Fruit fly (Drosophila melanogaster) whole organism, prepupa: ENCODE results near the gene CG8219.

ENCODE experiments used
- Blimp-1 ChIP-seq: fragments of 200-800 bp; sonication (Bioruptor generic); optimal IDR thresholded peaks from 3 replicates; lab custom pipeline; 2017; ENCODE audit warnings: missing biosample characterization, missing genetic modification characterization, mild to moderate bottlenecking, moderate library complexity, missing genetic modification reagents
- CG10669 ChIP-seq: fragments of 200-800 bp; sonication (Bioruptor generic); optimal IDR thresholded peaks from 3 replicates; lab custom pipeline; 2018; ENCODE audit warnings: missing biosample characterization, mild to moderate bottlenecking, missing genetic modification characterization, moderate library complexity
- CG11294 ChIP-seq: fragments of 200-800 bp; sonication (Bioruptor generic); IDR thresholded peaks from 2 replicates; pipeline ENCODE4 v1.3.6; 2022; ENCODE audit warnings: missing biosample characterization, missing genetic modification characterization
- CG11762 ChIP-seq: fragments of 200-800 bp; sonication (Bioruptor generic); optimal IDR thresholded peaks from 3 replicates; lab custom pipeline; 2016; ENCODE audit warnings: missing biosample characterization, missing genetic modification characterization; ENCODE audit not compliant: insufficient read depth
- CG11902 ChIP-seq: fragments of 200-800 bp; sonication (Bioruptor generic); optimal IDR thresholded peaks from 3 replicates; lab custom pipeline; 2016; ENCODE audit warnings: missing biosample characterization, missing genetic modification characterization
- CG15336 ChIP-seq: fragments of 200-800 bp; sonication (Bioruptor generic); IDR thresholded peaks from 2 replicates; pipeline ENCODE4 v1.3.6; 2022; ENCODE audit warnings: missing biosample characterization, missing genetic modification characterization
- CG1621 ChIP-seq: fragments of 200-800 bp; sonication (Bioruptor generic); optimal IDR thresholded peaks from 3 replicates; lab custom pipeline; 2018; ENCODE audit warnings: missing biosample characterization, mild to moderate bottlenecking, missing genetic modification characterization
- CG16779 ChIP-seq: fragments of 200-800 bp; sonication (Bioruptor generic); optimal IDR thresholded peaks from 3 replicates; lab custom pipeline; 2017; ENCODE audit warnings: missing biosample characterization, mild to moderate bottlenecking, missing genetic modification characterization
- CG3032 ChIP-seq: fragments of 200-800 bp; optimal IDR thresholded peaks from 2 replicates; lab custom pipeline; 2019; ENCODE audit warnings: missing biosample characterization, mild to moderate bottlenecking, missing genetic modification characterization, moderate library complexity
- CG31627 ChIP-seq: fragments of 200-800 bp; sonication (Bioruptor generic); optimal IDR thresholded peaks from 3 replicates; lab custom pipeline; 2016; ENCODE audit warnings: missing biosample characterization, missing genetic modification characterization
- CG32006 ChIP-seq: fragments of 200-800 bp; sonication (Bioruptor generic); optimal IDR thresholded peaks from 3 replicates; lab custom pipeline; 2017; ENCODE audit warnings: missing biosample characterization, mild to moderate bottlenecking, missing genetic modification characterization
- CG34406 ChIP-seq: fragments of 200-800 bp; sonication (Bioruptor generic); optimal IDR thresholded peaks from 3 replicates; lab custom pipeline; 2016; ENCODE audit warnings: missing biosample characterization, missing genetic modification characterization
- CG3919 ChIP-seq: fragments of 200-800 bp; sonication (Bioruptor generic); optimal IDR thresholded peaks from 3 replicates; lab custom pipeline; 2016; ENCODE audit warnings: missing biosample characterization, missing genetic modification characterization
- CG4318 ChIP-seq: fragments of 200-800 bp; sonication (Bioruptor generic); optimal IDR thresholded peaks from 3 replicates; lab custom pipeline; 2017; ENCODE audit warnings: missing biosample characterization, mild to moderate bottlenecking, missing genetic modification characterization
- CG6163 ChIP-seq: fragments of 200-800 bp; sonication (Bioruptor generic); IDR thresholded peaks from 3 replicates; pipeline ENCODE4 v1.3.6; 2022; ENCODE audit warnings: missing biosample characterization, missing genetic modification characterization
- CG6276 ChIP-seq: fragments of 200-800 bp; sonication (Bioruptor generic); optimal IDR thresholded peaks from 2 replicates; lab custom pipeline; 2017; ENCODE audit warnings: missing biosample characterization, mild to moderate bottlenecking, missing genetic modification characterization
- CG6792 ChIP-seq: fragments of 200-800 bp; sonication (Bioruptor generic); optimal IDR thresholded peaks from 3 replicates; lab custom pipeline; 2016; ENCODE audit warnings: missing biosample characterization, missing genetic modification characterization
- CG6854 ChIP-seq: fragments of 200-800 bp; sonication (Bioruptor generic); optimal IDR thresholded peaks from 2 replicates; lab custom pipeline; 2017; ENCODE audit warnings: missing biosample characterization, mild to moderate bottlenecking, missing genetic modification characterization
- CG7368 ChIP-seq: fragments of 200-800 bp; sonication (Bioruptor generic); optimal IDR thresholded peaks from 3 replicates; lab custom pipeline; 2016; ENCODE audit warnings: missing biosample characterization, missing genetic modification characterization
- CG8119 ChIP-seq: fragments of 200-800 bp; sonication (Bioruptor generic); IDR thresholded peaks from 3 replicates; pipeline ENCODE4 v1.3.6; 2022; ENCODE audit warnings: missing biosample characterization, missing genetic modification characterization
- CG8319 ChIP-seq: fragments of 200-800 bp; sonication (Bioruptor generic); optimal IDR thresholded peaks from 3 replicates; lab custom pipeline; 2016; ENCODE audit warnings: missing biosample characterization, missing genetic modification characterization
- CG8632 ChIP-seq: fragments of 200-800 bp; sonication (Bioruptor generic); optimal IDR thresholded peaks from 3 replicates; lab custom pipeline; 2016; ENCODE audit warnings: missing biosample characterization, missing genetic modification characterization
- CG9139 ChIP-seq: fragments of 200-800 bp; sonication (Bioruptor generic); optimal IDR thresholded peaks from 3 replicates; lab custom pipeline; 2017; ENCODE audit warnings: missing biosample characterization, mild to moderate bottlenecking, missing genetic modification characterization
- Eip75B ChIP-seq: fragments of 200-800 bp; sonication (Bioruptor generic); optimal IDR thresholded peaks from 3 replicates; lab custom pipeline; 2016; ENCODE audit warnings: missing biosample characterization, missing genetic modification characterization
- Eip93F ChIP-seq: fragments of 200-800 bp; sonication (Bioruptor generic); optimal IDR thresholded peaks from 2 replicates; lab custom pipeline; 2016; ENCODE audit warnings: missing biosample characterization, mild to moderate bottlenecking, missing genetic modification characterization
- Ets21C ChIP-seq: fragments of 200-800 bp; sonication (Bioruptor generic); optimal IDR thresholded peaks from 3 replicates; lab custom pipeline; 2016; ENCODE audit warnings: missing biosample characterization, missing genetic modification characterization
- Gug ChIP-seq: fragments of 200-800 bp; sonication (Bioruptor generic); IDR thresholded peaks from 2 replicates; pipeline ENCODE4 v1.3.6; 2022; ENCODE audit warnings: missing biosample characterization, missing genetic modification characterization
- Hr38 ChIP-seq: sonication (Bioruptor generic); optimal IDR thresholded peaks from 2 replicates; lab custom pipeline; 2016; ENCODE audit warnings: missing biosample characterization, missing genetic modification characterization
- Hr39 ChIP-seq: fragments of 200-800 bp; sonication (Bioruptor generic); optimal IDR thresholded peaks from 2 replicates; lab custom pipeline; 2016; ENCODE audit warnings: missing biosample characterization, missing genetic modification characterization
- Hr4 ChIP-seq: fragments of 200-800 bp; sonication (Bioruptor generic); optimal IDR thresholded peaks from 3 replicates; lab custom pipeline; 2016; ENCODE audit warnings: missing biosample characterization, missing genetic modification characterization
- Lpt ChIP-seq: fragments of 200-800 bp; sonication (Bioruptor generic); optimal IDR thresholded peaks from 3 replicates; lab custom pipeline; 2016; ENCODE audit warnings: missing biosample characterization, missing genetic modification characterization
- OdsH ChIP-seq: fragments of 200-800 bp; sonication (Bioruptor generic); optimal IDR thresholded peaks from 3 replicates; lab custom pipeline; 2016; ENCODE audit warnings: missing biosample characterization, missing genetic modification characterization
- Smox ChIP-seq: fragments of 200-800 bp; sonication (Bioruptor generic); optimal IDR thresholded peaks from 3 replicates; lab custom pipeline; 2016; ENCODE audit warnings: missing biosample characterization, missing genetic modification characterization
- Sox102F ChIP-seq: fragments of 200-800 bp; sonication (Bioruptor generic); optimal IDR thresholded peaks from 2 replicates; lab custom pipeline; 2016; ENCODE audit warnings: missing biosample characterization, mild to moderate bottlenecking, missing genetic modification characterization
- Sox15 ChIP-seq: fragments of 200-800 bp; sonication (Bioruptor generic); optimal IDR thresholded peaks from 3 replicates; lab custom pipeline; 2016; ENCODE audit warnings: missing biosample characterization, missing genetic modification characterization
- achi ChIP-seq: fragments of 200-800 bp; sonication (Bioruptor generic); optimal IDR thresholded peaks from 3 replicates; lab custom pipeline; 2016; ENCODE audit warnings: missing biosample characterization, missing genetic modification characterization
- acj6 ChIP-seq: fragments of 200-800 bp; sonication (Bioruptor generic); optimal IDR thresholded peaks from 3 replicates; lab custom pipeline; 2016; ENCODE audit warnings: missing biosample characterization, missing genetic modification characterization
- cyc ChIP-seq: fragments of 200-800 bp; sonication (Bioruptor generic); optimal IDR thresholded peaks from 3 replicates; lab custom pipeline; 2016; ENCODE audit warnings: missing biosample characterization, missing genetic modification characterization
- dac ChIP-seq: fragments of 200-800 bp; sonication (Bioruptor generic); optimal IDR thresholded peaks from 2 replicates; lab custom pipeline; 2017; ENCODE audit warnings: missing biosample characterization, mild to moderate bottlenecking, missing genetic modification characterization
- dsx ChIP-seq: fragments of 200-800 bp; optimal IDR thresholded peaks from 3 replicates; lab custom pipeline; 2019; ENCODE audit warnings: missing biosample characterization, mild to moderate bottlenecking, missing genetic modification characterization, moderate library complexity; ENCODE audit not compliant: poor library complexity, severe bottlenecking
- eg ChIP-seq: fragments of 200-800 bp; sonication (Bioruptor generic); IDR thresholded peaks from 3 replicates; pipeline ENCODE4 v1.3.6; 2022; ENCODE audit warnings: missing biosample characterization, missing genetic modification characterization
- esn ChIP-seq: fragments of 200-800 bp; sonication (Bioruptor generic); optimal IDR thresholded peaks from 2 replicates; lab custom pipeline; 2016; ENCODE audit warnings: missing biosample characterization, mild to moderate bottlenecking, missing genetic modification characterization, moderate library complexity
- fd59A ChIP-seq: fragments of 200-800 bp; sonication (Bioruptor generic); optimal IDR thresholded peaks from 2 replicates; lab custom pipeline; 2017; ENCODE audit warnings: missing biosample characterization, mild to moderate bottlenecking, missing genetic modification characterization, missing genetic modification reagents
- fd85E ChIP-seq: fragments of 200-800 bp; sonication (Bioruptor generic); optimal IDR thresholded peaks from 3 replicates; lab custom pipeline; 2016; ENCODE audit warnings: missing biosample characterization, missing genetic modification characterization
- fkh ChIP-seq: fragments of 200-800 bp; sonication (Bioruptor generic); optimal IDR thresholded peaks from 3 replicates; lab custom pipeline; 2017; ENCODE audit warnings: missing biosample characterization, mild to moderate bottlenecking, missing genetic modification characterization, moderate library complexity
- lz ChIP-seq: fragments of 200-800 bp; sonication (Bioruptor generic); optimal IDR thresholded peaks from 3 replicates; lab custom pipeline; 2016; ENCODE audit warnings: missing biosample characterization, missing genetic modification characterization
- pdm3 ChIP-seq: fragments of 200-800 bp; sonication (Bioruptor generic); optimal IDR thresholded peaks from 3 replicates; lab custom pipeline; 2016; ENCODE audit warnings: missing biosample characterization, missing genetic modification characterization
- salr ChIP-seq, 2 experiments: fragments of 200-800 bp; sonication (Bioruptor generic); optimal IDR thresholded peaks; 3 replicates each; lab custom pipeline; 2016 to 2018; ENCODE audit warnings: missing biosample characterization in 2 of 2, missing genetic modification characterization in 2 of 2, mild to moderate bottlenecking in 1 of 2
- spab ChIP-seq: fragments of 200-800 bp; sonication (Bioruptor generic); optimal IDR thresholded peaks from 2 replicates; lab custom pipeline; 2017; ENCODE audit warnings: missing biosample characterization, mild to moderate bottlenecking, missing genetic modification characterization, missing genetic modification reagents
- ss ChIP-seq, 2 experiments: fragments of 200-800 bp; sonication (Bioruptor generic); optimal IDR thresholded peaks; 2 replicates in 1 of 2; 3 replicates in 1 of 2; lab custom pipeline; 2017 to 2018; ENCODE audit warnings: mild to moderate bottlenecking in 2 of 2, missing biosample characterization in 2 of 2, missing genetic modification characterization in 2 of 2, moderate library complexity in 1 of 2
- svp ChIP-seq: fragments of 200-800 bp; sonication (Bioruptor generic); peaks from one replicate; lab custom pipeline; 2016; ENCODE audit warnings: missing biosample characterization, missing genetic modification characterization
- topi ChIP-seq: fragments of 200-800 bp; sonication (Bioruptor generic); optimal IDR thresholded peaks from 3 replicates; lab custom pipeline; 2016; ENCODE audit warnings: missing biosample characterization, missing genetic modification characterization
- vri ChIP-seq: fragments of 200-800 bp; sonication (Bioruptor generic); optimal IDR thresholded peaks from 3 replicates; lab custom pipeline; 2016; ENCODE audit warnings: missing biosample characterization, mild to moderate bottlenecking, missing genetic modification characterization

Gene CG8219

dm6 chr3L:6181776-6182175 lies 18.5 kb upstream of the CG8219 start, which contains the start of gene CG10274:
Gene CG10274, minus strand, starts transcription at chr3L:6181829.
- TF ChIP-seq Eip75B (GFP tag; lab: Kevin White, UChicago), result no peak
- no peak for TF ChIP-seq Blimp-1 (GFP tag; lab: Kevin White, UChicago)
- TF ChIP-seq dac (GFP tag; lab: Kevin White, UChicago), result no peak
- peak; percentile 98 for TF ChIP-seq fkh (GFP tag; lab: Kevin White, UChicago)
- no peak for TF ChIP-seq Eip93F (GFP tag; lab: Kevin White, UChicago)
- peak; percentile 79 for TF ChIP-seq esn
- TF ChIP-seq CG11762 (GFP tag; lab: Kevin White, UChicago), result no peak
- TF ChIP-seq spab (GFP tag; lab: Kevin White, UChicago), result no peak
- no peak for TF ChIP-seq svp (GFP tag; lab: Kevin White, UChicago)
- TF ChIP-seq CG8119 (GFP tag; lab: Robert Waterston, UW), result no peak
- TF ChIP-seq fd85E (GFP tag; lab: Kevin White, UChicago), result no peak
- peak; percentile 34 for TF ChIP-seq fd59A (GFP tag; lab: Kevin White, UChicago)
- no peak for TF ChIP-seq vri (GFP tag; lab: Kevin White, UChicago)
- TF ChIP-seq Lpt (GFP tag; lab: Kevin White, UChicago), result no peak
- TF ChIP-seq CG32006, result no peak
- TF ChIP-seq CG11902 (GFP tag; lab: Kevin White, UChicago), result peak; percentile 63
- peak; percentile 43; the same call in 1 of the 2 replicates for TF ChIP-seq Gug (GFP tag; lab: Robert Waterston, UW)
- peak; percentile 71 for TF ChIP-seq cyc (GFP tag; lab: Kevin White, UChicago)
- TF ChIP-seq CG8319 (GFP tag; lab: Kevin White, UChicago), result peak; percentile 52
- no peak for TF ChIP-seq CG9139
- TF ChIP-seq dsx (GFP tag; lab: Kevin White, UChicago), result no peak
- no peak for TF ChIP-seq pdm3 (GFP tag; lab: Kevin White, UChicago)
- TF ChIP-seq CG15336 (GFP tag; lab: Robert Waterston, UW), result no peak
- peak; percentile 36; the same call in 1 of the 3 replicates for TF ChIP-seq eg (GFP tag; lab: Robert Waterston, UW)
- TF ChIP-seq Smox (GFP tag; lab: Kevin White, UChicago), result no peak
- no peak for TF ChIP-seq CG16779 (tag; lab: Kevin White, UChicago)
- no peak for TF ChIP-seq CG6276 (GFP tag; lab: Kevin White, UChicago)
- no peak for TF ChIP-seq ss (GFP tag; optimal IDR thresholded peaks at IDR 0.05; lab: Kevin White, UChicago)
- peak; percentile 82 for TF ChIP-seq Hr39 (GFP tag; lab: Kevin White, UChicago)
- peak; percentile 42; the same call in 2 of the 3 replicates for TF ChIP-seq CG6163 (GFP tag; lab: Robert Waterston, UW)
- no peak for TF ChIP-seq topi
- TF ChIP-seq OdsH (GFP tag; lab: Kevin White, UChicago), result no peak
- TF ChIP-seq Sox102F, result no peak
- peak; percentile 78 for TF ChIP-seq CG3032
- no peak; the same call in 1 of the 2 replicates for TF ChIP-seq CG11294 (GFP tag; lab: Robert Waterston, UW)
- no peak for TF ChIP-seq CG3919
- TF ChIP-seq CG6854 (GFP tag; lab: Kevin White, UChicago), result no peak
- TF ChIP-seq Hr38 (GFP tag; lab: Kevin White, UChicago), result no peak
- no peak for TF ChIP-seq achi
- no peak for TF ChIP-seq acj6
- TF ChIP-seq CG4318 (GFP tag; lab: Kevin White, UChicago), result no peak
- no peak for TF ChIP-seq CG34406 (GFP tag; lab: Kevin White, UChicago)
- peak; percentile 46 for TF ChIP-seq CG6792 (GFP tag; lab: Kevin White, UChicago)
- peak; percentile 33 for TF ChIP-seq CG1621 (tag; lab: Kevin White, UChicago)
- no peak for TF ChIP-seq Ets21C (GFP tag; lab: Kevin White, UChicago)
- TF ChIP-seq salr (GFP tag; optimal IDR thresholded peaks at IDR 0.05; lab: Kevin White, UChicago), result peak in 1 of 2 experiments; percentile 22
- TF ChIP-seq CG10669 (GFP tag; lab: Kevin White, UChicago), result no peak
- TF ChIP-seq CG7368 (GFP tag; lab: Kevin White, UChicago), result no peak
- peak; percentile 77 for TF ChIP-seq lz (GFP tag; lab: Kevin White, UChicago)
- TF ChIP-seq Sox15 (GFP tag; lab: Kevin White, UChicago), result peak; percentile 74
- TF ChIP-seq CG31627 (GFP tag; lab: Kevin White, UChicago), result peak; percentile 82
- TF ChIP-seq CG8632 (GFP tag; lab: Kevin White, UChicago), result no peak
- TF ChIP-seq Hr4, result no peak
